Worm (Caenorhabditis elegans) whole organism, young adult: Measurements from ENCODE around the gene C50B8.6.

Source experiments
- C06A6.2 ChIP-seq: fragments of 200-800 bp; sonication (Bioruptor generic); conservative IDR thresholded peaks from 2 replicates; pipeline ENCODE4 v1.3.6; 2022; ENCODE audit warnings: missing genetic modification characterization, missing compliant biosample characterization
- C17E4.6 ChIP-seq: fragments of 200-800 bp; sonication (Bioruptor generic); IDR thresholded peaks from 2 replicates; pipeline ENCODE4 v1.3.6; 2022; ENCODE audit warnings: missing genetic modification reagents, missing genetic modification characterization, missing compliant biosample characterization
- F33H1.4 ChIP-seq: fragments of 200-800 bp; sonication (Bioruptor generic); IDR thresholded peaks from 2 replicates; pipeline ENCODE4 v1.3.6; 2022; ENCODE audit warnings: missing genetic modification reagents, missing genetic modification characterization, missing compliant biosample characterization
- T07F8.4 ChIP-seq: sonication (generic microtip); optimal IDR thresholded peaks from 2 replicates; lab custom pipeline; 2016; ENCODE audit warnings: mild to moderate bottlenecking, missing genetic modification characterization, moderate library complexity, missing compliant biosample characterization
- T26A5.8 ChIP-seq: sonication (generic microtip); optimal IDR thresholded peaks from 2 replicates; lab custom pipeline; 2016; ENCODE audit warnings: missing genetic modification characterization, missing compliant biosample characterization
- Y53G8AR.9 ChIP-seq: fragments of 200-800 bp; sonication (Bioruptor generic); conservative IDR thresholded peaks from 2 replicates; pipeline ENCODE4 v1.3.6; 2022; ENCODE audit warnings: missing genetic modification reagents, missing genetic modification characterization, missing compliant biosample characterization
- aptf-2 ChIP-seq: fragments of 200-800 bp; sonication (Bioruptor generic); conservative IDR thresholded peaks from 2 replicates; pipeline ENCODE4 v1.3.6; 2022; ENCODE audit warnings: missing genetic modification reagents, missing genetic modification characterization, missing compliant biosample characterization
- athp-1 ChIP-seq: sonication (generic microtip); optimal IDR thresholded peaks from 2 replicates; lab custom pipeline; 2017; ENCODE audit warnings: mild to moderate bottlenecking, missing genetic modification characterization, missing compliant biosample characterization
- attf-5 ChIP-seq: fragments of 200-800 bp; sonication (Bioruptor generic); optimal IDR thresholded peaks from 2 replicates; lab custom pipeline; 2018; ENCODE audit warnings: mild to moderate bottlenecking, missing genetic modification characterization, missing compliant biosample characterization
- cebp-2 ChIP-seq: fragments of 200-800 bp; sonication (Bioruptor generic); IDR thresholded peaks from 2 replicates; pipeline ENCODE4 v1.3.6; 2022; ENCODE audit warnings: missing genetic modification characterization, missing compliant biosample characterization
- ceh-100 ChIP-seq: fragments of 200-800 bp; sonication (Bioruptor generic); IDR thresholded peaks from 2 replicates; pipeline ENCODE4 v1.3.6; 2022; ENCODE audit warnings: missing genetic modification reagents, missing genetic modification characterization, missing compliant biosample characterization
- ceh-79 ChIP-seq: sonication (generic microtip); optimal IDR thresholded peaks from 2 replicates; lab custom pipeline; 2017; ENCODE audit warnings: mild to moderate bottlenecking, missing genetic modification characterization, missing compliant biosample characterization
- ceh-91 ChIP-seq: fragments of 200-800 bp; sonication (Bioruptor generic); IDR thresholded peaks from 2 replicates; pipeline ENCODE4 v1.3.6; 2022; ENCODE audit warnings: missing genetic modification reagents, missing genetic modification characterization, missing compliant biosample characterization
- dpff-1 ChIP-seq: sonication (generic microtip); optimal IDR thresholded peaks from 2 replicates; lab custom pipeline; 2017; ENCODE audit warnings: mild to moderate bottlenecking, missing genetic modification characterization, missing compliant biosample characterization
- egl-18 ChIP-seq: fragments of 200-800 bp; sonication (Bioruptor generic); IDR thresholded peaks from 2 replicates; pipeline ENCODE4 v1.3.6; 2022; ENCODE audit warnings: missing genetic modification reagents, missing genetic modification characterization, missing compliant biosample characterization
- ekl-4 ChIP-seq: fragments of 200-800 bp; sonication (Bioruptor generic); IDR thresholded peaks from 2 replicates; pipeline ENCODE4 v1.3.6; 2022; ENCODE audit warnings: missing genetic modification reagents, missing genetic modification characterization, missing compliant biosample characterization
- ets-4 ChIP-seq: fragments of 200-800 bp; sonication (Bioruptor generic); optimal IDR thresholded peaks from 2 replicates; lab custom pipeline; 2018; ENCODE audit warnings: mild to moderate bottlenecking, missing genetic modification characterization, missing compliant biosample characterization
- hlh-26 ChIP-seq: fragments of 200-800 bp; sonication (Bioruptor generic); conservative IDR thresholded peaks from 2 replicates; pipeline ENCODE4 v1.3.6; 2022; ENCODE audit warnings: missing genetic modification reagents, missing genetic modification characterization, missing compliant biosample characterization
- hmg-1.2 ChIP-seq: fragments of 200-800 bp; sonication (Bioruptor generic); IDR thresholded peaks from 2 replicates; pipeline ENCODE4 v1.3.6; 2022; ENCODE audit warnings: missing genetic modification reagents, missing genetic modification characterization, missing compliant biosample characterization
- lsl-1 ChIP-seq: fragments of 200-800 bp; sonication (Bioruptor generic); optimal IDR thresholded peaks from 2 replicates; lab custom pipeline; 2018; ENCODE audit warnings: mild to moderate bottlenecking, missing genetic modification characterization, moderate library complexity, missing compliant biosample characterization
- lsy-27 ChIP-seq: sonication (generic microtip); optimal IDR thresholded peaks from 2 replicates; lab custom pipeline; 2017; ENCODE audit warnings: missing genetic modification characterization, mild to moderate bottlenecking, missing compliant biosample characterization, antibody characterized with exemption, missing genotype, borderline replicate concordance; ENCODE audit not compliant: insufficient read depth
- madf-6 ChIP-seq: fragments of 200-800 bp; sonication (Bioruptor generic); IDR thresholded peaks from 2 replicates; pipeline ENCODE4 v1.3.6; 2022; ENCODE audit warnings: missing genetic modification reagents, missing genetic modification characterization, missing compliant biosample characterization
- mcd-1 ChIP-seq: fragments of 200-800 bp; sonication (Bioruptor generic); IDR thresholded peaks from 2 replicates; pipeline ENCODE4 v1.3.6; 2022; ENCODE audit warnings: missing genetic modification reagents, missing genetic modification characterization, missing compliant biosample characterization
- nhr-27 ChIP-seq: fragments of 200-800 bp; sonication (Bioruptor generic); optimal IDR thresholded peaks from 2 replicates; lab custom pipeline; 2018; ENCODE audit warnings: mild to moderate bottlenecking, missing genetic modification characterization, moderate library complexity, missing compliant biosample characterization
- nhr-90 ChIP-seq: sonication (generic microtip); optimal IDR thresholded peaks from 2 replicates; lab custom pipeline; 2016; ENCODE audit warnings: missing genotype, mild to moderate bottlenecking, missing genetic modification characterization, missing compliant biosample characterization
- pbrm-1 ChIP-seq: fragments of 200-800 bp; sonication (Bioruptor generic); IDR thresholded peaks from 2 replicates; pipeline ENCODE4 v1.3.6; 2022; ENCODE audit warnings: missing genetic modification reagents, missing genetic modification characterization, missing compliant biosample characterization
- pha-4 ChIP-seq: fragments of 150-350 bp; sonication (generic microtip); optimal IDR thresholded peaks from 2 replicates; lab custom pipeline; 2014; ENCODE audit warnings: missing biosample characterization, missing genetic modification reagents, missing genetic modification characterization
- somi-1 ChIP-seq: fragments of 200-800 bp; sonication (Bioruptor generic); optimal IDR thresholded peaks from 2 replicates; lab custom pipeline; 2018; ENCODE audit warnings: mild to moderate bottlenecking, missing genetic modification characterization, missing compliant biosample characterization
- zfh-2 ChIP-seq: fragments of 200-800 bp; sonication (Bioruptor generic); conservative IDR thresholded peaks from 2 replicates; pipeline ENCODE4 v1.3.6; 2022; ENCODE audit warnings: missing genetic modification reagents, missing genetic modification characterization, missing compliant biosample characterization
- ztf-26 ChIP-seq: sonication (generic microtip); optimal IDR thresholded peaks from 2 replicates; lab custom pipeline; 2017; ENCODE audit warnings: missing genetic modification characterization, missing compliant biosample characterization
- ztf-3 ChIP-seq: fragments of 200-800 bp; sonication (Bioruptor generic); optimal IDR thresholded peaks from 2 replicates; lab custom pipeline; 2018; ENCODE audit warnings: mild to moderate bottlenecking, missing genetic modification characterization, missing compliant biosample characterization

The C50B8.6 gene

DNA sequence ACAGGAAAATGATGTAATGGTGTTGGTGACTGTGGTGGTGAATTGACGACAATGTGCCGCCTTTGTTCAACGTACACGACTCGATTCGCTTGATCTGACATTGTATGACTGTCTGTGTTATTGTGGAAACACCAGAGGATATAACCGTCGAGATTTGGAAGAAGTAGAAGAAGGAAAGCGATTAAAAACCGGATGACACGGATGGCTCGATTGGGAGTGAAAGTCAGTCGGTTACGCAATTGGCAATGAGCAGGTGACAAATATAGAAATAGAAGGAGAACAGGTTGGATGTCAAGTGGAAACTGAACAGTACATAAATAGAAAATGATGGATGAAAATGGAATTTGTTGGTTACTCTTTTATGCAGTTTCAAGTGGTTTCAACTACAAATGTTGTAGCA, 22.1 kb downstream of the C50B8.6 start, which contains the start of gene rdy-2:
Gene rdy-2, minus strand, starts transcription at position 101 of the 400 bp plus-strand sequence.
- TF ChIP-seq C17E4.6 (no peak), ztf-26 (tag; lab: Kevin White, UChicago) (no peak), egl-18 (GFP tag; lab: Robert Waterston, UW) (no peak), lsy-27 (tag; lab: Kevin White, UChicago) (no peak), Y53G8AR.9 (GFP tag; lab: Robert Waterston, UW) (no peak)

DNA sequence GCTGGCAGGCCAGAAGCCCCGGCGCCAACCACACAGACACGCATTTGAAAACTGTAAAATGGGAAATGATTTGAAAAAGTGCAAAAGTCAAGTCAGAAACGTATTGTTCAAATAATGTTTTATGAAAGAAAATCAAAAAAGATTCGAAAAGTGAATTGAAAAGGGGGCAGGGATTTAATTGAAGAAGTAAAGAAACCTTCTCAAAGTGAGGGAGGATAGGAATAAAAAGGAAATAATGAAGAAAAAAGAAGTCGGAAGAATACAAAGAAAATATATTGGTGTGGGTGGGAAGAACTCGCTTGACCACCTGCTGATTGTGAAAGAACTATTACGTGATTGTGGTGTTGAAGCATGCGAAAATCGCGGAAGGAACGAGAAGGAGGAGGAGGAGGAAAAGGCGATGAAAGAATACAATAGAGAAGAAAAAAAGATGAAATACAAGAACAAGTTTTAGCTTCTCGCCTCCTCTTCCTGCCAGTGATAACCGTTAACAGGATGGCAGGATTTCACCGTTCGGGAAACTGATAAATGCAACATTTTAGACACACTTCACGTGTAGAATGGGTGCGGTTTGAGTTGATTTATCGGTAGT, 28.0 kb downstream of the C50B8.6 start, which contains the start of gene fmo-4:
Gene fmo-4, minus strand, starts transcription at position 51 of the 592 bp plus-strand sequence.
- TF ChIP-seq nhr-90 (no peak), F33H1.4 (GFP tag; lab: Robert Waterston, UW) (no peak), lsl-1 (GFP tag; lab: Kevin White, UChicago) (no peak), aptf-2 (GFP tag; lab: Robert Waterston, UW) (no peak), C17E4.6 (no peak), ekl-4 (GFP tag; lab: Robert Waterston, UW) (no peak), athp-1 (no peak), mcd-1 (GFP tag; lab: Robert Waterston, UW) (no peak), madf-6 (GFP tag; lab: Robert Waterston, UW) (no peak), ceh-91 (GFP tag; lab: Robert Waterston, UW) (no peak)

DNA sequence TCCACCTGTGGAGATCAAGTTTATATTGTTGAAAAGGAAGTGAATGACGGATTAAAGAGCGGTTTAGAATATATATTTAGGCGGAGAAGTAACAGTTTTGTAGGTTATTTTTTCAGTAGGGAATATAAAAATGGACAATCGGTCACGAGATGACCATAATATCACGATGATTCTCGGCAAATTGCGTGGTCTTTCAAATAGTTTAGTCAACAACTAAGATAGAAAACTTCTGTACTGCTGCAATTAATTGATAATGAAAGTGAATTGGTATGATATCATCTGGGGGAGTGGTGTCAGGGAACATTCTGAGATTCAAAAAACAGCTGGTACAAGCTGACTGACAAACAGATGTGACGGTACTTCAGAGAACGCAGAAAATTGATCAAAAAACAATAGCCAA, 29.7 kb downstream of the C50B8.6 start:
- TF ChIP-seq somi-1 (GFP tag; lab: Kevin White, UChicago) (peak; percentile 30), cebp-2 (GFP tag; lab: Robert Waterston, UW) (no peak), ztf-3 (no peak)
- TF ChIP-seq, all 124 proteins: peak for 1

DNA sequence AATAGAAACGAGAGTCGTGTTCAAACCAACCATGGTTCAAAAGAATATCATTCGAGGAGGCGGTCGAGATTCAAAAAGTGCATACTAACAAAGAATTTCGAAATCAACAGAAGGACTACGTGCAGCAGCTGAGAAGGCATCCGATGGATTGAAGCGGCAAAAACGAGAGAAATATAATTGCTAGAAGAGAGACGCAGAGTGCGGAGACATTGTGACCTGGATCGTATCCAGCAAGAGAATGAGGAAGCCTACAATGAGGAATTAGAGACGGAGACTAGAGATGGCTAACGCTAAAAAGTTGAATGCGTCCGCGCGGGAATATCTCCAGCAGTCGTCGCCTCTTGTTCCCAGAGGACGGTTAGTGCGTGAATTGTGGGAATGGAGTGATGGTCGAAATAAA, 31.0 kb downstream of the C50B8.6 start:
- TF ChIP-seq hmg-1.2 (GFP tag; lab: Robert Waterston, UW): peak; percentile 63
- TF ChIP-seq ceh-79 (tag; lab: Kevin White, UChicago): no peak

DNA sequence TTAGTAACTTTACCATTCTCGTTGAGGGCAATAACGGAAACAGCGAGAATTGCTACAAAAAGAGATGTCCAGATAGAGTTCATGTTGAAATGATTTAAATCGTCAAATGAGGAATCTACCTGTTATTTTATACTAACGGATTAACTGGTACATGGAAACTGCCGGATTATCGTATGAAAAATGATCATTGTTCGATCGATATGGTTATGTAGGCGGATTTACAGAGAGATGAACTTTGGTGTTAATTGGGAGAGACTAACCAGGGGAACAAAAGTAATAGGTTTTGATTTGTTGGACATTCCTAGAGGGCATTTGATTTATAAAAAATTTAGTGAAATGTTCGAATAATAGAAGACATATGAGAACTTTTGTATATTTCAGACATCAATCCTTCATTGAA, 33.0 kb downstream of the C50B8.6 start, which contains the start of gene spig-9:
Gene spig-9, minus strand, starts transcription at position 101 of the 400 bp plus-strand sequence.
- no peak for TF ChIP-seq ceh-100
- TF ChIP-seq pha-4 (tag; lab: Kevin White, UChicago): no peak
- no peak for TF ChIP-seq C06A6.2 (GFP tag; lab: Robert Waterston, UW)
- no peak for TF ChIP-seq hlh-26 (GFP tag; lab: Robert Waterston, UW)
- TF ChIP-seq zfh-2 (GFP tag; lab: Robert Waterston, UW): no peak
- no peak for TF ChIP-seq athp-1
- no peak for TF ChIP-seq dpff-1
- no peak for TF ChIP-seq nhr-27 (tag; lab: Kevin White, UChicago)
- TF ChIP-seq ets-4: no peak
- no peak for TF ChIP-seq T07F8.4
- TF ChIP-seq T26A5.8 (tag; lab: Kevin White, UChicago): no peak
- no peak for TF ChIP-seq pbrm-1 (GFP tag; lab: Robert Waterston, UW)
- TF ChIP-seq attf-5: no peak
- TF ChIP-seq, all 124 proteins: peak for 0
